Worm (Caenorhabditis elegans): ENCODE measurements around the gene unc-24.

DNA sequence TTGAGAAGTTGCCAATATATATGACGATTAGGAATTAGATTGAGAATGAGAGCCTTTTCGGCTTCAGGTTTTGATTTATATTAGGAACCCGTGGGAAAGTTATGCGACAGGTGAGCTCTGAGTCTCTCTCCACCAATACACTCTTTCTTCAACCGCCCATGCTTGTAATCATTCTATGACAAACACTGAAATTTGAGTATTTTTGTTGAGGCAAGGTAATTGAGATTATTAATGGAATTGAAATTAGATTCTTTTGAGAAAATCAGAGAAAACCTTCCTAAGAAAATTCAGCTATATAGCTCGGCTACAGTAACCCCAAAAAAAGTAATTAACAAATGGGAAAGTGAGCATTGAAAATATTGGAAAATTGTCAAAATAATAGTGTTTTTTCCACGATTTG, 23.8 kb upstream of the unc-24 start, which contains the start of gene ceh-19:
- no peak for TF ChIP-seq unc-62 (GFP tag; optimal IDR thresholded peaks at IDR 0.05)
- no peak for TF ChIP-seq ceh-83 (GFP tag; optimal IDR thresholded peaks at IDR 0.05)
- TF ChIP-seq nhr-237 (tag; optimal IDR thresholded peaks at IDR 0.05), result no peak
- no peak for TF ChIP-seq ztf-11 (tag; optimal IDR thresholded peaks at IDR 0.05)
- no peak for TF ChIP-seq unc-39 (tag; optimal IDR thresholded peaks at IDR 0.05)
- no peak for TF ChIP-seq mep-1 (tag; optimal IDR thresholded peaks at IDR 0.05)
- no peak for TF ChIP-seq blmp-1 (tag; optimal IDR thresholded peaks at IDR 0.05)
- no peak for TF ChIP-seq ham-2 (GFP tag; optimal IDR thresholded peaks at IDR 0.05)
- TF ChIP-seq elt-3 (tag; optimal IDR thresholded peaks at IDR 0.05), result no peak
- TF ChIP-seq unc-120 (tag; optimal IDR thresholded peaks at IDR 0.05; ENCODE audit: poor library complexity, severe bottlenecking), result no peak
- TF ChIP-seq snpc-4 (tag; optimal IDR thresholded peaks at IDR 0.05), result no peak
- no peak for TF ChIP-seq nhr-12 (tag; optimal IDR thresholded peaks at IDR 0.05)
